Worm (Caenorhabditis elegans): Measurements from ENCODE around the gene srbc-55.

- TF ChIP-seq tra-4 (tag; optimal IDR thresholded peaks at IDR 0.05) (no peak), tbx-37 (GFP tag; conservative IDR thresholded peaks at IDR 0.05) (no peak), ets-7 (tag; optimal IDR thresholded peaks at IDR 0.05) (no peak), ama-1 (optimal IDR thresholded peaks at IDR 0.05) (no peak), B0310.2 (tag; optimal IDR thresholded peaks at IDR 0.05) (no peak)
Observed at ce11 chrV:15781086-15781485, 48.7 kb downstream of the srbc-55 start, which contains the start of gene T26E4.2.

All from whole organism, early embryonic.